Worm (Caenorhabditis elegans) whole organism, dauer: Measurements from ENCODE around the gene grd-3.

Experiments
- unc-62 ChIP-seq: sonication (generic microtip); optimal IDR thresholded peaks from 2 replicates; lab custom pipeline; 2017; ENCODE audit warnings: missing biosample characterization, missing genetic modification reagents, missing genetic modification characterization

Gene grd-3

ce11 chrIV:3444101-3444500 lies 4.6 kb downstream of the grd-3 start, which contains the start of gene F09D12.2:
Gene F09D12.2 (minus strand): TSS chrIV:3444201.
- no peak for TF ChIP-seq unc-62 (GFP tag; lab: Kevin White, UChicago)

- no peak for TF ChIP-seq unc-62 (GFP tag; lab: Kevin White, UChicago)
These were observed 5.2 kb downstream of the grd-3 start, which contains the start of gene F58E2.5 for ce11 chrIV:3444614-3445013. Gene F58E2.5 (plus strand): TSS chrIV:3444914.

- TF ChIP-seq unc-62 (GFP tag; lab: Kevin White, UChicago) = no peak
These were observed 7.9 kb downstream of the grd-3 start for ce11 chrIV:3447350-3447749.

ce11 chrIV:3452516-3452915 lies 13.1 kb downstream of the grd-3 start:
- TF ChIP-seq unc-62 (GFP tag; lab: Kevin White, UChicago) = no peak

ce11 chrIV:3453346-3453745 lies 13.9 kb downstream of the grd-3 start, which contains the start of gene srz-23:
Gene srz-23 (plus strand): TSS chrIV:3453608.
- no peak for TF ChIP-seq unc-62 (GFP tag; lab: Kevin White, UChicago)

- TF ChIP-seq unc-62 (GFP tag; lab: Kevin White, UChicago) = no peak
These were observed 23.8 kb downstream of the grd-3 start, which contains the start of gene F58E2.4 for ce11 chrIV:3463254-3463653. Gene F58E2.4 (plus strand): TSS chrIV:3463387.

ce11 chrIV:3467128-3467527 lies 27.7 kb downstream of the grd-3 start, which contains the start of gene F58E2.3:
Gene F58E2.3 (plus strand): TSS chrIV:3467428.
- no peak for TF ChIP-seq unc-62 (GFP tag; lab: Kevin White, UChicago)

ce11 chrIV:3467751-3468150 lies 28.3 kb downstream of the grd-3 start:
- TF ChIP-seq unc-62 (GFP tag; lab: Kevin White, UChicago) = no peak

ce11 chrIV:3469742-3470141 lies 30.3 kb downstream of the grd-3 start, which contains the start of gene F58E2.2:
Gene F58E2.2 (plus strand): TSS chrIV:3470042.
- no peak for TF ChIP-seq unc-62 (GFP tag; lab: Kevin White, UChicago)

- no peak for TF ChIP-seq unc-62 (GFP tag; lab: Kevin White, UChicago)
These were observed 37.7 kb downstream of the grd-3 start, which contains the start of gene srz-69 for ce11 chrIV:3477124-3477523. Gene srz-69 (minus strand): TSS chrIV:3477224.

ce11 chrIV:3478911-3479385 lies 39.5 kb downstream of the grd-3 start, which contains the start of the genes srz-70 and C09G12.5:
Gene srz-70 (minus strand): TSS chrIV:3479011.
Gene C09G12.5 (plus strand): TSS chrIV:3479335.
- TF ChIP-seq unc-62 (GFP tag; lab: Kevin White, UChicago) = no peak

- no peak for TF ChIP-seq unc-62 (GFP tag; lab: Kevin White, UChicago)
These were observed 42.3 kb downstream of the grd-3 start, which contains the start of gene srz-37 for ce11 chrIV:3481760-3482159. Gene srz-37 (minus strand): TSS chrIV:3481860.

ce11 chrIV:3482195-3482959 lies 42.9 kb downstream of the grd-3 start, which contains the start of gene srz-82:
Gene srz-82 (plus strand): TSS chrIV:3482895.
- no peak for TF ChIP-seq unc-62 (GFP tag; lab: Kevin White, UChicago)
